Fruit fly (Drosophila melanogaster) whole organism, pupa: ENCODE data around the gene Kat60.

Experiments
- CG10348 ChIP-seq: fragments of 200-800 bp; sonication (Bioruptor generic); IDR thresholded peaks from 2 replicates; pipeline ENCODE4 v1.3.6; 2022; ENCODE audit warnings: missing biosample characterization, missing genetic modification characterization
- CG12605 ChIP-seq: fragments of 200-800 bp; sonication (Bioruptor generic); IDR thresholded peaks from 2 replicates; pipeline ENCODE4 v1.3.6; 2022; ENCODE audit warnings: missing biosample characterization, missing genetic modification characterization
- CG13204 ChIP-seq: fragments of 200-800 bp; sonication (Bioruptor generic); optimal IDR thresholded peaks from 2 replicates; lab custom pipeline; 2018; ENCODE audit warnings: missing biosample characterization, mild to moderate bottlenecking, missing genetic modification characterization, moderate library complexity
- CG14655 ChIP-seq: fragments of 200-800 bp; sonication (Bioruptor generic); optimal IDR thresholded peaks from 3 replicates; lab custom pipeline; 2017; ENCODE audit warnings: mild to moderate bottlenecking, missing biosample characterization, missing genetic modification reagents, missing genetic modification characterization
- CG15710 ChIP-seq: fragments of 200-800 bp; sonication (Bioruptor generic); optimal IDR thresholded peaks from 2 replicates; lab custom pipeline; 2018; ENCODE audit warnings: missing biosample characterization, mild to moderate bottlenecking, missing genetic modification characterization, moderate library complexity
- CG17806 ChIP-seq: fragments of 200-800 bp; sonication (Bioruptor generic); optimal IDR thresholded peaks from 2 replicates; lab custom pipeline; 2018; ENCODE audit warnings: missing biosample characterization, mild to moderate bottlenecking, missing genetic modification characterization, moderate library complexity
- CG32121 ChIP-seq: fragments of 200-800 bp; sonication (Bioruptor generic); IDR thresholded peaks from 2 replicates; pipeline ENCODE4 v1.3.6; 2022; ENCODE audit warnings: missing biosample characterization, missing genetic modification characterization
- CG34367 ChIP-seq: fragments of 200-800 bp; sonication (Bioruptor generic); optimal IDR thresholded peaks from 2 replicates; lab custom pipeline; 2018; ENCODE audit warnings: missing biosample characterization, mild to moderate bottlenecking, missing genetic modification characterization
- CG4496 ChIP-seq: fragments of 200-800 bp; sonication (Bioruptor generic); IDR thresholded peaks from 3 replicates; pipeline ENCODE4 v1.3.6; 2022; ENCODE audit warnings: missing biosample characterization, missing genetic modification characterization
- CG8159 ChIP-seq: fragments of 200-800 bp; sonication (Bioruptor generic); optimal IDR thresholded peaks from 3 replicates; lab custom pipeline; 2018; ENCODE audit warnings: missing biosample characterization, mild to moderate bottlenecking, missing genetic modification characterization, moderate library complexity
- CG8301 ChIP-seq: fragments of 200-800 bp; sonication (Bioruptor generic); optimal IDR thresholded peaks from 2 replicates; lab custom pipeline; 2018; ENCODE audit warnings: missing biosample characterization, mild to moderate bottlenecking, missing genetic modification characterization
- CG9948 ChIP-seq: fragments of 200-800 bp; sonication (Bioruptor generic); optimal IDR thresholded peaks from 2 replicates; lab custom pipeline; 2018; ENCODE audit warnings: missing biosample characterization, mild to moderate bottlenecking, missing genetic modification characterization, moderate library complexity
- D1 ChIP-seq: fragments of 200-800 bp; sonication (Bioruptor generic); optimal IDR thresholded peaks from 2 replicates; lab custom pipeline; 2018; ENCODE audit warnings: missing biosample characterization, mild to moderate bottlenecking, missing genetic modification characterization, moderate library complexity
- EcR ChIP-seq: fragments of 200-800 bp; sonication (Bioruptor generic); optimal IDR thresholded peaks from 3 replicates; lab custom pipeline; 2019; ENCODE audit warnings: missing biosample characterization, missing genetic modification characterization, mild to moderate bottlenecking, moderate library complexity, missing genetic modification reagents
- Ets98B ChIP-seq: fragments of 200-800 bp; sonication (Bioruptor generic); IDR thresholded peaks from 2 replicates; pipeline ENCODE4 v1.3.6; 2022; ENCODE audit warnings: missing biosample characterization, missing genetic modification characterization
- Pif1A ChIP-seq: fragments of 200-800 bp; sonication (Bioruptor generic); optimal IDR thresholded peaks from 3 replicates; lab custom pipeline; 2016; ENCODE audit warnings: missing biosample characterization, missing genetic modification characterization
- Pif1B ChIP-seq: fragments of 200-800 bp; sonication (Bioruptor generic); optimal IDR thresholded peaks from 3 replicates; lab custom pipeline; 2016; ENCODE audit warnings: missing biosample characterization, missing genetic modification characterization
- Snoo ChIP-seq: fragments of 200-800 bp; sonication (Bioruptor generic); optimal IDR thresholded peaks from 3 replicates; lab custom pipeline; 2017; ENCODE audit warnings: missing biosample characterization, mild to moderate bottlenecking, missing genetic modification characterization, inconsistent platforms
- fd96Ca ChIP-seq: fragments of 200-800 bp; sonication (Bioruptor generic); IDR thresholded peaks from 3 replicates; pipeline ENCODE4 v1.3.6; 2022; ENCODE audit warnings: missing biosample characterization, missing genetic modification characterization
- gl ChIP-seq: fragments of 200-800 bp; sonication (Bioruptor generic); optimal IDR thresholded peaks from 2 replicates; lab custom pipeline; 2018; ENCODE audit warnings: missing biosample characterization, mild to moderate bottlenecking, missing genetic modification characterization
- rn ChIP-seq: fragments of 200-800 bp; sonication (Bioruptor generic); IDR thresholded peaks from 2 replicates; pipeline ENCODE4 v1.3.6; 2022; ENCODE audit warnings: missing biosample characterization, missing genetic modification characterization

The Kat60 gene

DNA sequence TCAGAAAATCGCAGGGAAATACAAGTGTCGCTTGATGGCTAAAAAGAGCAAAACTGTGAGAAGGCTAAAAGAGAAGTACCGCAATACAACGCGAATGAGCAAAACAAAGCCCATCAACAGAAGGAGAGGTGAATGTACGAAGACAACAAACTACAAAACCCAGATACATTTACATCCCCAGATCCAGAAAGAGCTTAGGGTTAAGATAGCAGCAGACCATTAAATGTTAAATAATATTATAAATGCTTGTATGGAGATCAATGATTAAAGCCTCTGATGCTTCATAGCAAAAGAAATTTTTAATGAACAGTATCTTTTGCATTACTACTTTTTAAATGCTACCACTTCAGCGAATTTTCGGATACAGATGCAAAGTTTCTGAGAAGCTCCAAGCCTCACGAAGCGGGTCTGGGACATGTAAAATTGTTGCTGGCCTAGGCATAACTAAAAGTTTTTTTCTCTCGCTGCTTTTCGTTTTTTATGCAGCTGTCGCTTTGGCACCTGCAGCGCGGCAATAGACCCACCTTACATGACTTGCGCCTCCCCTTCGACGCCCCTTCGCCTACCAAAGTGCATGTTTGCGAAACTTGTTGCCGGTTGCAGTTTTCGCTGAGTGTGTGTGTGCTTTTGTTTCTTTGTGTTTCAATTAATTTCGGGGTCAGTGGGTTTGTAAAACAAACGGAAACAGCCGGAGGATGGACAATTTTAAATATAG lies 26.5 kb downstream of the Kat60 start:
- TF ChIP-seq gl (tag; lab: Kevin White, UChicago) = no peak
- TF ChIP-seq CG4496 = peak; percentile 55; the same call in 2 of the 3 replicates
- no peak for TF ChIP-seq D1 (tag; lab: Kevin White, UChicago)
- no peak for TF ChIP-seq CG12605 (GFP tag; lab: Robert Waterston, UW)
- peak; percentile 36; the same call in 1 of the 2 replicates for TF ChIP-seq Ets98B
- no peak for TF ChIP-seq CG13204 (GFP tag; lab: Kevin White, UChicago)
- no peak for TF ChIP-seq CG8301
- no peak for TF ChIP-seq Snoo (tag; lab: Kevin White, UChicago)
- TF ChIP-seq rn (GFP tag; lab: Robert Waterston, UW) = no peak
- TF ChIP-seq CG32121 (GFP tag; lab: Robert Waterston, UW) = peak; percentile 25; the same call in 1 of the 2 replicates
- no peak for TF ChIP-seq CG14655 (GFP tag; lab: Kevin White, UChicago)
- TF ChIP-seq EcR (GFP tag; lab: Kevin White, UChicago) = peak; percentile 83
- no peak for TF ChIP-seq CG34367
- no peak for TF ChIP-seq Pif1B
- TF ChIP-seq CG10348 (GFP tag; lab: Robert Waterston, UW) = no peak

DNA sequence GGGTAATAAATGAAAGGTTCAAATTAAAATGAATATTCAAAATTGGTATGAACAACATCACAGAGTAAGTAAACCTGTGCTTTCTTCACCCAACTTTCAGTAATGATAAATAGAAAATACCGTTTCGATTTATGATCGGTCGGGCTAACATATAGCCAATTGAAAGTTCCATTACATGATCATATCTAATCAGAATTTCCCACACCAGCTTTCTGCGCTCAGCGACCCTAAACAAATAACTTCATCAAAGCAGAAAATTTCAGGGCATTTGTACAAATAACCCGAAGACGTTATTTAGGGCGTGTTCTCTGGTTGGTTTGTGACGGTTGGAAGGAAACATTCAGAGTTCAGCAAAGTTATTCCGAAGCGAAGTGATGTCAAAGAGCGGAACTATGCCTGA lies 28.2 kb downstream of the Kat60 start:
- no peak for TF ChIP-seq CG13204 (GFP tag; lab: Kevin White, UChicago)

DNA sequence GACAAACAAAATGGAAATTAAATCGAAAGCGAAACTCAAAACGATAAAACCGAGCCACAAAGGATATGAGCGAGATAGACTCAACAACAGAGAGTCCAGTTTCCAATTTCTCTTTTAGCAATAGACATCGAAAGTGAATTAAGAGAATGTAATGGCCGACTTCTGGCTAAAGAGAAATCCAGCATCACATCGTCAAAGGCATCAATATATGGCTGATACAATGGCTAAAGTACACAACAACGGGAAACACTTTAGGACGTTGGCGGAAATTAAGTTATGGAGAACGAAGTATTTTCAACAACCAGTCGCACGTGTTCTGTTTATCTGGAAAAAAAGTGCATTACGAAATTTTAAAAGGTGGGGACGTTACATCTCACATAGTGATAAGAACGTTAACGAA lies 32.4 kb downstream of the Kat60 start:
- no peak for TF ChIP-seq CG34367
- TF ChIP-seq Snoo (tag; lab: Kevin White, UChicago) = no peak
- TF ChIP-seq CG8159 (tag; lab: Kevin White, UChicago) = no peak
- TF ChIP-seq Pif1B = no peak
- TF ChIP-seq gl (tag; lab: Kevin White, UChicago) = no peak
- TF ChIP-seq fd96Ca (GFP tag; lab: Robert Waterston, UW) = no peak
- TF ChIP-seq Pif1A (GFP tag; lab: Kevin White, UChicago) = no peak
- no peak for TF ChIP-seq EcR (GFP tag; lab: Kevin White, UChicago)
- no peak for TF ChIP-seq CG15710 (tag; lab: Kevin White, UChicago)
- TF ChIP-seq CG9948 (tag; lab: Kevin White, UChicago) = no peak
- TF ChIP-seq CG13204 (GFP tag; lab: Kevin White, UChicago) = no peak
- TF ChIP-seq CG12605 (GFP tag; lab: Robert Waterston, UW) = no peak
- TF ChIP-seq Ets98B = no peak

DNA sequence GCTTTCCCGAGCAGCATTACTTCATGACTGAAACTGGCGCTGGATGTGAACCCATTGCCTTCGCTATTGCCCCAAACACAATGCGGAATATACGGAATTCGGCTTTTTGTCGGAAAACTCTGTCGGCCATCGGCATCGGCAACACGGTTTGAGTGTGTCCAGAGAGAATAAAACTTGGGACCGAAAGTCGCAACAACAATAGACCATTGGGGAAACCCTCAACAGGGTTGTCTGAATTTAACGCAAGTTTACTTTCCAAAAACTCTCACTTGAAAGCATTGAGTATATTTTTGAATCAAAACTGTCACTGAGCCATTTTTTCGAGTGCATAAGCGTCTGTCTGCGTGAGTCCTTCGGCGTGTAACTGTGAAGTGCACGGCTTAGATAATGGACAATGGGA lies 33.7 kb downstream of the Kat60 start:
- TF ChIP-seq Pif1B (no peak), CG8159 (tag; lab: Kevin White, UChicago) (no peak), CG13204 (GFP tag; lab: Kevin White, UChicago) (no peak), CG32121 (GFP tag; lab: Robert Waterston, UW) (peak; percentile 27; the same call in 1 of the 2 replicates), CG9948 (tag; lab: Kevin White, UChicago) (no peak), CG12605 (GFP tag; lab: Robert Waterston, UW) (peak; percentile 53), CG15710 (tag; lab: Kevin White, UChicago) (peak; percentile 31), CG14655 (GFP tag; lab: Kevin White, UChicago) (no peak), CG17806 (tag; lab: Kevin White, UChicago) (peak; percentile 23), Pif1A (GFP tag; lab: Kevin White, UChicago) (peak; percentile 59), CG10348 (GFP tag; lab: Robert Waterston, UW) (no peak), Snoo (tag; lab: Kevin White, UChicago) (peak; percentile 4), gl (tag; lab: Kevin White, UChicago) (no peak), rn (GFP tag; lab: Robert Waterston, UW) (no peak), CG34367 (no peak), EcR (GFP tag; lab: Kevin White, UChicago) (no peak), fd96Ca (GFP tag; lab: Robert Waterston, UW) (no peak; the same call in 1 of the 3 replicates), CG4496 (peak; percentile 63; the same call in 1 of the 3 replicates), Ets98B (no peak), D1 (tag; lab: Kevin White, UChicago) (no peak), CG8301 (peak; percentile 21)

DNA sequence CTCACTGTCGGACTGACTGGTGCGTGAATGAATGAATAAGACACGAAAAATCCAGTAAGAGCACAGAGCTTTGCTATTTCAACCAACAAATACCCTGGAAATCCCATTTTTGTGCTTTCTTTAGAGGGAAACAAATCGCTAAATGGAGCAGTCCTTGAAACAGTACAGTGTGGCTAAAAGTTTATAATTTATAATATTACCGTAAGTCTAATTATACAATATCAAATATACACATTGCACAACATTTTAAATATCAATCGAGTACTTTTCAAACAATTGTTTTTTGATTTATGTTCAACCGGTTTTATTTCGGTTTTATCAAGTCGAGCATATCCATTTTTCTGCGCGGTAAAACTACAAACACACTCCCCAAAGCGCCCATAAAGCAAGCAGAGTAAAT lies 38.7 kb downstream of the Kat60 start:
- TF ChIP-seq D1 (tag; lab: Kevin White, UChicago) (no peak), CG8159 (tag; lab: Kevin White, UChicago) (peak; percentile 9), CG14655 (GFP tag; lab: Kevin White, UChicago) (peak; percentile 7), Pif1A (GFP tag; lab: Kevin White, UChicago) (peak; percentile 8)

DNA sequence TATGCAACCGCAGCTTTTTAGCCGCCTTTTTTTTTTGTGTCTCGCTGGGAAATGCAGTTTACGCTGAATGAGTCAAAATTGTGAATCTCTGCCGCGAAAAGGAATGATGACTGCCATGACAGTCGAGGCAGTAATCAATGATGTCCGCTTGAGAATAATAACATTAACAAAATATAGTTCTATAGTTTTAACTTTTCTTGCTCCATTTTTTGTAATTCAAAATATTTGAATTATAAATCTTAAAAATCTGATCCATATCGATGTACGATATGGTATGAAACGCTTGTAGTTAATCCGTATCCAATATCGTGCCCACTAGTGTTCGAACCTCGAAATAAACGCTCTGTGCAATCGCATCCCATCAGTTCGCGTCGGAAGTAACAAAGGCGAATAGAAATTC lies 44.2 kb downstream of the Kat60 start:
- TF ChIP-seq CG32121 (GFP tag; lab: Robert Waterston, UW) (no peak), CG4496 (0 out of 3 replicates have a peak, but pooled peaks have one; percentile 26)
